Fruit fly (Drosophila melanogaster) whole organism, prepupa: Measurements from ENCODE around the gene cher.

ENCODE experiments used
- CG11294 ChIP-seq: fragments of 200-800 bp; sonication (Bioruptor generic); IDR thresholded peaks from 2 replicates; pipeline ENCODE4 v1.3.6; 2022; ENCODE audit warnings: missing biosample characterization, missing genetic modification characterization
- CG31627 ChIP-seq: fragments of 200-800 bp; sonication (Bioruptor generic); optimal IDR thresholded peaks from 3 replicates; lab custom pipeline; 2016; ENCODE audit warnings: missing biosample characterization, missing genetic modification characterization
- Gug ChIP-seq: fragments of 200-800 bp; sonication (Bioruptor generic); IDR thresholded peaks from 2 replicates; pipeline ENCODE4 v1.3.6; 2022; ENCODE audit warnings: missing biosample characterization, missing genetic modification characterization
- esn ChIP-seq: fragments of 200-800 bp; sonication (Bioruptor generic); optimal IDR thresholded peaks from 2 replicates; lab custom pipeline; 2016; ENCODE audit warnings: missing biosample characterization, mild to moderate bottlenecking, missing genetic modification characterization, moderate library complexity
- fkh ChIP-seq: fragments of 200-800 bp; sonication (Bioruptor generic); optimal IDR thresholded peaks from 3 replicates; lab custom pipeline; 2017; ENCODE audit warnings: missing biosample characterization, mild to moderate bottlenecking, missing genetic modification characterization, moderate library complexity
- topi ChIP-seq: fragments of 200-800 bp; sonication (Bioruptor generic); optimal IDR thresholded peaks from 3 replicates; lab custom pipeline; 2016; ENCODE audit warnings: missing biosample characterization, missing genetic modification characterization
- vri ChIP-seq: fragments of 200-800 bp; sonication (Bioruptor generic); optimal IDR thresholded peaks from 3 replicates; lab custom pipeline; 2016; ENCODE audit warnings: missing biosample characterization, mild to moderate bottlenecking, missing genetic modification characterization

dm6 chr3R:17115668-17116067 lies 9.5 kb downstream of the cher start:
- TF ChIP-seq vri (GFP tag; lab: Kevin White, UChicago) (peak; percentile 31), topi (GFP tag; lab: Kevin White, UChicago) (no peak), esn (no peak), fkh (GFP tag; lab: Kevin White, UChicago) (peak; percentile 95), CG31627 (GFP tag; lab: Kevin White, UChicago) (no peak), CG11294 (GFP tag; lab: Robert Waterston, UW) (no peak), Gug (no peak)
